Worm (Caenorhabditis elegans) whole organism, L4 larva: ENCODE results near the gene T10B10.9.

Experiments used
- ZK546.5 ChIP-seq, 2 experiments: sonication (generic microtip); optimal IDR thresholded peaks; 2 replicates each; lab custom pipeline; 2017; ENCODE audit warnings: missing biosample characterization in 2 of 2, missing genetic modification characterization in 2 of 2
- aly-2 ChIP-seq: sonication (generic microtip); optimal IDR thresholded peaks from 2 replicates; lab custom pipeline; 2018; ENCODE audit warnings: missing biosample characterization, missing genetic modification characterization
- ces-1 ChIP-seq: fragments of 150-350 bp; sonication (generic microtip); optimal IDR thresholded peaks from 4 replicates; lab custom pipeline; 2014; ENCODE audit warnings: missing biosample characterization, missing genetic modification reagents, missing genetic modification characterization
- dmd-6 ChIP-seq: fragments of 200-800 bp; sonication (Bioruptor generic); IDR thresholded peaks from 2 replicates; pipeline ENCODE4 v1.3.6; 2022; ENCODE audit warnings: missing genetic modification reagents, missing genetic modification characterization, missing compliant biosample characterization
- lin-13 ChIP-seq: fragments of 150-350 bp; optimal IDR thresholded peaks from 2 replicates; lab custom pipeline; 2014; ENCODE audit warnings: missing biosample characterization, missing genetic modification reagents, missing genetic modification characterization
- snpc-4 ChIP-seq: fragments of 150-350 bp; optimal IDR thresholded peaks from 2 replicates; lab custom pipeline; 2014; ENCODE audit warnings: missing biosample characterization, missing genetic modification characterization
- tra-1 ChIP-seq: fragments of 200-800 bp; sonication (Bioruptor generic); IDR thresholded peaks from 2 replicates; pipeline ENCODE4 v1.3.6; 2022; ENCODE audit warnings: missing genetic modification reagents, missing genetic modification characterization, missing compliant biosample characterization

DNA sequence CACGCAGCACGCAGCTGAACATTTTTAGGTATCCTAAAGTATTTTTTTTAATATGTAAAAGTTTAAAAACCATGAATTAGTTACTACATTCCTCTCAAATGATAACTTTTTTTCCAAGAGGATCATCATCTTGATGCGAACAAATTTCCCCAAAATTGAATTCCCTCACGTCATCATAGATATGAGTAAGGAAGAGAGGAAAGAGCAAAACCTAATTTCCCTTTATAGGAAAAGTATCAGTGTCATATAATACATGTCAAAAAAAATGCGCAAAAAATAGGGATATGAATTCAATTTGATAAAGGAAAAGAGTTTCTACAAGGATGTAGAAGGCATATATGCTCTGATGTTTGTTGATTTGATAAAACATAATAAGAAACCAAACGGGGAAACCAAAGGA is 35.9 kb downstream of the T10B10.9 start:
- TF ChIP-seq dmd-6 (GFP tag; lab: Robert Waterston, UW) (no peak), lin-13 (GFP tag; lab: Kevin White, UChicago) (no peak), ZK546.5 (tag; optimal IDR thresholded peaks at IDR 0.05; lab: Kevin White, UChicago) (no peak), tra-1 (no peak), aly-2 (tag; lab: Kevin White, UChicago) (no peak), ces-1 (peak; percentile 13), snpc-4 (no peak)
